Worm (Caenorhabditis elegans) whole organism, L3 larva: ENCODE measurements around the gene nhr-17.
A peak's percentile ranks its signal among the peaks of the same experiment; 100 is the strongest.

Experiments
- R02D3.7 ChIP-seq: fragments of 150-350 bp; optimal IDR thresholded peaks from 2 replicates; lab custom pipeline; 2014; ENCODE audit warnings: missing biosample characterization, missing genetic modification characterization
- ZK546.5 ChIP-seq: sonication (generic microtip); optimal IDR thresholded peaks from 2 replicates; lab custom pipeline; 2017; ENCODE audit warnings: missing biosample characterization, missing genetic modification characterization
- aly-2 ChIP-seq: fragments of 150-350 bp; optimal IDR thresholded peaks from 2 replicates; lab custom pipeline; 2014; ENCODE audit warnings: missing biosample characterization, missing genetic modification characterization
- ama-1 ChIP-seq: fragments of 150-350 bp; optimal IDR thresholded peaks from 2 replicates; lab custom pipeline; 2018
- ceh-16 ChIP-seq: sonication (generic microtip); optimal IDR thresholded peaks from 2 replicates; lab custom pipeline; 2017; ENCODE audit warnings: missing biosample characterization, missing genetic modification characterization
- ceh-82 ChIP-seq: fragments of 150-350 bp; optimal IDR thresholded peaks from 2 replicates; lab custom pipeline; 2014; ENCODE audit warnings: missing biosample characterization, missing genetic modification characterization
- ceh-9 ChIP-seq: sonication (generic microtip); optimal IDR thresholded peaks from 2 replicates; lab custom pipeline; 2018; ENCODE audit warnings: missing biosample characterization, missing genetic modification characterization
- egl-27 ChIP-seq: sonication (generic microtip); optimal IDR thresholded peaks from 4 replicates; lab custom pipeline; 2017; ENCODE audit warnings: missing biosample characterization, missing genetic modification reagents, missing genetic modification characterization
- egl-5 ChIP-seq: fragments of 150-350 bp; optimal IDR thresholded peaks from 2 replicates; lab custom pipeline; 2017; ENCODE audit warnings: missing biosample characterization, missing genetic modification reagents, missing genetic modification characterization, inconsistent platforms
- elt-2 ChIP-seq: sonication (generic microtip); optimal IDR thresholded peaks from 2 replicates; lab custom pipeline; 2016; ENCODE audit warnings: missing genetic modification reagents, mild to moderate bottlenecking, missing genetic modification characterization, missing compliant biosample characterization
- elt-3 ChIP-seq, 3 experiments: fragments of 150-350 bp in 1 of 3; sonication (generic microtip) in 2 of 3; optimal IDR thresholded peaks; 2 replicates in 2 of 3; 4 replicates in 1 of 3; lab custom pipeline; 2014 to 2017; ENCODE audit warnings: missing biosample characterization in 3 of 3, missing genetic modification characterization in 3 of 3
- eor-1 ChIP-seq, 2 experiments: fragments of 150-350 bp; optimal IDR thresholded peaks; 2 replicates each; lab custom pipeline; 2014 to 2018; ENCODE audit warnings: missing biosample characterization in 2 of 2, missing genetic modification characterization in 2 of 2
- fkh-10 ChIP-seq: sonication (generic microtip); optimal IDR thresholded peaks from 2 replicates; lab custom pipeline; 2017; ENCODE audit warnings: missing biosample characterization, missing genetic modification reagents, missing genetic modification characterization
- fos-1 ChIP-seq: fragments of 150-350 bp; optimal IDR thresholded peaks from 2 replicates; lab custom pipeline; 2014; ENCODE audit warnings: missing biosample characterization, missing genetic modification characterization
- hmg-11 ChIP-seq: sonication (generic microtip); optimal IDR thresholded peaks from 2 replicates; lab custom pipeline; 2016; ENCODE audit warnings: missing genetic modification characterization, missing compliant biosample characterization
- jun-1 ChIP-seq: fragments of 150-350 bp; optimal IDR thresholded peaks from 2 replicates; lab custom pipeline; 2014; ENCODE audit warnings: missing biosample characterization, missing genetic modification reagents, missing genetic modification characterization
- lin-15B ChIP-seq: fragments of 150-350 bp; optimal IDR thresholded peaks from 2 replicates; lab custom pipeline; 2014; ENCODE audit warnings: missing biosample characterization, missing genetic modification characterization
- lin-39 ChIP-seq: fragments of 150-350 bp; optimal IDR thresholded peaks from 2 replicates; lab custom pipeline; 2018; ENCODE audit warnings: missing biosample characterization, missing genetic modification reagents, missing genetic modification characterization
- lsy-12 ChIP-seq: sonication (generic microtip); optimal IDR thresholded peaks from 2 replicates; lab custom pipeline; 2016; ENCODE audit warnings: mild to moderate bottlenecking, missing genetic modification characterization, missing compliant biosample characterization
- nfya-1 ChIP-seq: sonication (generic microtip); optimal IDR thresholded peaks from 2 replicates; lab custom pipeline; 2017; ENCODE audit warnings: missing genetic modification characterization, mild to moderate bottlenecking, missing compliant biosample characterization, antibody characterized with exemption, moderate library complexity; ENCODE audit not compliant: insufficient read depth
- nhr-11 ChIP-seq: fragments of 150-350 bp; optimal IDR thresholded peaks from 2 replicates; lab custom pipeline; 2014; ENCODE audit warnings: missing biosample characterization, missing genetic modification characterization
- nhr-12 ChIP-seq: fragments of 150-350 bp; optimal IDR thresholded peaks from 2 replicates; lab custom pipeline; 2014; ENCODE audit warnings: missing biosample characterization, missing genetic modification characterization
- nhr-23 ChIP-seq: fragments of 150-350 bp; optimal IDR thresholded peaks from 2 replicates; lab custom pipeline; 2014; ENCODE audit warnings: missing biosample characterization, missing genetic modification reagents, missing genetic modification characterization
- nhr-25 ChIP-seq: sonication (generic microtip); optimal IDR thresholded peaks from 2 replicates; lab custom pipeline; 2017; ENCODE audit warnings: missing biosample characterization, missing genetic modification characterization
- nhr-43 ChIP-seq: sonication (generic microtip); optimal IDR thresholded peaks from 2 replicates; lab custom pipeline; 2016; ENCODE audit warnings: mild to moderate bottlenecking, missing genetic modification characterization, missing compliant biosample characterization; ENCODE audit not compliant: poor library complexity, severe bottlenecking
- nhr-76 ChIP-seq: fragments of 150-350 bp; sonication (generic microtip); optimal IDR thresholded peaks from 5 replicates; lab custom pipeline; 2014; ENCODE audit warnings: missing biosample characterization, missing genetic modification characterization
- nhr-77 ChIP-seq: fragments of 150-350 bp; optimal IDR thresholded peaks from 2 replicates; lab custom pipeline; 2014; ENCODE audit warnings: missing biosample characterization, missing genetic modification characterization
- pha-4 ChIP-seq: fragments of 150-350 bp; optimal IDR thresholded peaks from 2 replicates; lab custom pipeline; 2014; ENCODE audit warnings: missing biosample characterization, missing genetic modification reagents, missing genetic modification characterization
- snpc-4 ChIP-seq: fragments of 150-350 bp; optimal IDR thresholded peaks from 2 replicates; lab custom pipeline; 2014; ENCODE audit warnings: missing biosample characterization, missing genetic modification characterization
- tbx-2 ChIP-seq: sonication (generic microtip); optimal IDR thresholded peaks from 2 replicates; lab custom pipeline; 2016; ENCODE audit warnings: mild to moderate bottlenecking, missing genetic modification characterization, missing compliant biosample characterization
- unc-62 ChIP-seq: fragments of 150-350 bp; sonication (generic microtip); optimal IDR thresholded peaks from 4 replicates; lab custom pipeline; 2014; ENCODE audit warnings: missing biosample characterization, missing genetic modification reagents, missing genetic modification characterization
- zag-1 ChIP-seq: fragments of 150-350 bp; optimal IDR thresholded peaks from 2 replicates; lab custom pipeline; 2014; ENCODE audit warnings: missing biosample characterization, missing genetic modification characterization

The nhr-17 gene

DNA sequence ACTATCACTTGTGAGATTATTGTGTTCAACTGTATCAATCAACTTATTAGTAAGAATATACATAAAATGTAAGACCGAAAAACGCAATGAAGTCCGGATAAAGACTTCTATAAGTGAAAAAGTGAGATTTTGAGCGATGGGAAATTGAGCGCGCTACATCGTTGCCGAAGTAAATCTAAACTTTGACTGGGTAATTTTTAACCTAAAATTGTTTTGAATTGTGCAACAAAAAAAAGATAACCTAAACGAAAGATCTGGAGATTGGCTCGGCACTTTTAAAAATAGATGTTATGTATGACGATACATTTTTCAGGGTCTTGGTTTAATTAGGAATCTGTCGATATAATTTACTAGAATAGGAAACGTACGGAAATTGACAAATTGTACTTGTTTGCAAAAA, 4.5 kb downstream of the nhr-17 start:
- no peak for TF ChIP-seq ZK546.5 (tag; lab: Kevin White, UChicago)
- no peak for TF ChIP-seq ceh-16 (tag; lab: Kevin White, UChicago)
- TF ChIP-seq nhr-43, result peak; percentile 4
- TF ChIP-seq, all 47 proteins: peak for 1

DNA sequence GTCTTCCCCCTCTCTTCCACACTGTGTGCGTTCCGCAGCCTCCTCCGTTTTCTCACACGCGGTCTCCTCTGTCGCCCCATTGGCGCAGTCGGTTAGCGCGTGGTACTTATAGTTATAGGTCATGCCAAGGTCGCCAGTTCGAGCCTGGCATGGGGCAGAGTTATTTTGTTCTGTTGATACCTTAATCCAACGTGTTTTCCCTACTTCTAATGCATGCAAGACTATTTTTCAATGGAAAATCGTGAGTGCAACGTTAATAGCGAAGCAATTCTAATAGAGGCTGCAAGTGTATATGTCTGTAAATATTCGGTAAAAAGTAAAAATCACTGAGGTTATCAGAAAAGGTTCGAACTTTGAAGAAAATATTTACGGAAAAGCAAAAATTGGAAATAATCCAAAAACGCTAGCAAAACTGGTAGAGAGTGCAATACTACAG, 6.5 kb downstream of the nhr-17 start:
- peak; percentile 66 for TF ChIP-seq nhr-25 (tag; lab: Kevin White, UChicago)
- TF ChIP-seq R02D3.7 (tag; lab: Kevin White, UChicago), result no peak
- no peak for TF ChIP-seq jun-1 (tag; lab: Kevin White, UChicago)
- peak; percentile 14 for TF ChIP-seq pha-4 (tag; lab: Kevin White, UChicago)
- TF ChIP-seq lin-39 (tag; lab: Kevin White, UChicago), result peak; percentile 86
- TF ChIP-seq nhr-76, result no peak
- peak; percentile 60 for TF ChIP-seq nfya-1 (tag; lab: Kevin White, UChicago)
- TF ChIP-seq lsy-12 (tag; lab: Kevin White, UChicago), result peak; percentile 95
- TF ChIP-seq eor-1 (tag; optimal IDR thresholded peaks at IDR 0.05; lab: Kevin White, UChicago), result no peak
- TF ChIP-seq elt-2 (tag; lab: Kevin White, UChicago), result peak; percentile 56
- TF ChIP-seq nhr-12 (tag; lab: Kevin White, UChicago), result no peak
- TF ChIP-seq ceh-16 (tag; lab: Kevin White, UChicago), result no peak
- peak; percentile 58 for TF ChIP-seq nhr-77 (tag; lab: Kevin White, UChicago)
- no peak for TF ChIP-seq zag-1 (tag; lab: Kevin White, UChicago)
- TF ChIP-seq tbx-2 (tag; lab: Kevin White, UChicago), result peak; percentile 60
- TF ChIP-seq elt-3 (tag; optimal IDR thresholded peaks at IDR 0.05; lab: Kevin White, UChicago), result peak in 1 of 3 experiments; percentile 3
- no peak for TF ChIP-seq egl-27
- no peak for TF ChIP-seq ZK546.5 (tag; lab: Kevin White, UChicago)
- TF ChIP-seq hmg-11 (tag; lab: Kevin White, UChicago), result peak; percentile 84
- TF ChIP-seq nhr-23 (tag; lab: Kevin White, UChicago), result peak; percentile 46
- no peak for TF ChIP-seq ama-1 (lab: Kevin White, UChicago)
- peak; percentile 48 for TF ChIP-seq nhr-43
- no peak for TF ChIP-seq nhr-11 (tag; lab: Kevin White, UChicago)
- TF ChIP-seq egl-5 (tag; lab: Kevin White, UChicago), result no peak

DNA sequence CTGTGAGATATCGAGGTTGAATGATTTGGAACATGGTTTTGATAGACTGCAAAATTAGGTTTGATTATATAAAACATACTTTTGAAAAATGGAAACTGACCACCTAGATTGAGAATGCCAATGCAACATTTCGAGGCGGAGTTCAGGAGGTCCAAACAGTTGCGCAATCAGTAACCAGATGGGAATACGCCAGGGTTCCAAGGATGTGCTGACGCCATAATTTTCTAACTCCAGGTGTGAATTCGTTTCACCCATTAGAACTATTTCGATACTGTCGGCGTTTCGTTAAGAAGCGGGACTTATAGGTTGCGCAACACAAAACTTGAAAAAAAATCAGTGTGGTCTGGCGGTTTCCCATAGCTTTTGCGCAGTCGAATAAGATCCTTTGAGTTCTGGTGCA, 7.8 kb downstream of the nhr-17 start, which contains the start of gene C02B4.3:
Gene C02B4.3 (minus strand): TSS at position 34 of the 400 bp plus-strand sequence.
- TF ChIP-seq nhr-12 (tag; lab: Kevin White, UChicago), result no peak
- no peak for TF ChIP-seq jun-1 (tag; lab: Kevin White, UChicago)
- no peak for TF ChIP-seq fos-1
- no peak for TF ChIP-seq hmg-11 (tag; lab: Kevin White, UChicago)

DNA sequence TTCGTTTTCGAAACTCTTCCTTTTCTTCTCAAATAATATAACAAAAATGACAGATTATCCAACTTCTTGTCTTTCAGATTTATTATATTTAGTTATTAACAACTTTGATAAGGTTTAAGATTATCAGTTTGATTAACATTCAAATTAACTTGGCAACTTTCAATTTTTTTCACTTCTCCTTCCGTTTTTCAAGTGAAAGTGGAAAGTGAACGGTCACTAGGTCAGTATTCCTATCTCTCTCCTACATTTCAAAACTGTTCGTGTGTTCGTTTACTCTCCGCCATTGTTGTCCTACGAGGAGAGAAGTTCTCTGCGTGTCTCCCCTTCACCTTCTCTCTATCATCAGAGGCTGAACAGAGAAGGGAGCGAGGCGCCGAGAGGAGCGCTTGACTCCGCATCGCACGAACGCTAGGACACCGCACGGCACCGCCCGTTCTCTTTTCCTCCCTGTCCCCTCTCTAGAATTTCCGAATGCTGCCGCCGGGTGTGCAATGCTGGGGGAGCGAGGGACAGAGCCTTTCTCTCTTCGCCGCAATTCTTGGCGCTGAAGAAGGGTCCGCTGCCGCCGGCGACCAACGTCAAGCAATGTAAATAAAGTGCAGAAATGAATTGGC, 11.1 kb downstream of the nhr-17 start:
- TF ChIP-seq lin-39 (tag; lab: Kevin White, UChicago) (peak; percentile 68), fos-1 (peak; percentile 22), ceh-82 (tag; lab: Kevin White, UChicago) (peak; percentile 12), aly-2 (tag; lab: Kevin White, UChicago) (no peak), fkh-10 (peak; percentile 15), pha-4 (tag; lab: Kevin White, UChicago) (peak; percentile 47), R02D3.7 (tag; lab: Kevin White, UChicago) (no peak), ZK546.5 (tag; lab: Kevin White, UChicago) (no peak), elt-2 (tag; lab: Kevin White, UChicago) (peak; percentile 33), nhr-23 (tag; lab: Kevin White, UChicago) (peak; percentile 99), ama-1 (lab: Kevin White, UChicago) (peak; percentile 36), nhr-43 (peak; percentile 28), tbx-2 (tag; lab: Kevin White, UChicago) (peak; percentile 63), lin-15B (peak; percentile 4), ceh-9 (no peak), hmg-11 (tag; lab: Kevin White, UChicago) (peak; percentile 88), snpc-4 (tag; lab: Kevin White, UChicago) (peak; percentile 27), nhr-25 (tag; lab: Kevin White, UChicago) (no peak), unc-62 (GFP tag; lab: Kevin White, UChicago) (no peak), nfya-1 (tag; lab: Kevin White, UChicago) (peak; percentile 81), nhr-12 (tag; lab: Kevin White, UChicago) (no peak)
- TF ChIP-seq, all 47 proteins: peak for 14
